Fruit fly (Drosophila melanogaster) whole organism, embryonic: ENCODE data around the gene CG32551.

Experiments used
- Atf3 ChIP-seq: fragments of 200-800 bp; sonication (Bioruptor generic); optimal IDR thresholded peaks from 3 replicates; lab custom pipeline; 2016; ENCODE audit warnings: missing biosample characterization, missing genetic modification characterization
- Bdp1 ChIP-seq: fragments of 200-800 bp; sonication (Bioruptor generic); optimal IDR thresholded peaks from 3 replicates; lab custom pipeline; 2016; ENCODE audit warnings: missing biosample characterization, missing genetic modification characterization
- C15 ChIP-seq: fragments of 200-800 bp; sonication (Bioruptor generic); IDR thresholded peaks from 3 replicates; pipeline ENCODE4 v1.3.6; 2022; ENCODE audit warnings: missing biosample characterization, missing genetic modification characterization
- CG12155 ChIP-seq: fragments of 200-800 bp; sonication (Bioruptor generic); optimal IDR thresholded peaks from 3 replicates; lab custom pipeline; 2016; ENCODE audit warnings: missing biosample characterization, missing genetic modification characterization
- CG15269 ChIP-seq: fragments of 200-800 bp; sonication (Bioruptor generic); optimal IDR thresholded peaks from 2 replicates; lab custom pipeline; 2018; ENCODE audit warnings: missing biosample characterization, mild to moderate bottlenecking, missing genetic modification characterization, moderate library complexity
- CG18619 ChIP-seq: fragments of 200-800 bp; sonication (Bioruptor generic); optimal IDR thresholded peaks from 3 replicates; lab custom pipeline; 2017; ENCODE audit warnings: missing biosample characterization, mild to moderate bottlenecking, missing genetic modification characterization
- CG6272 ChIP-seq: fragments of 200-800 bp; sonication (Bioruptor generic); IDR thresholded peaks from 2 replicates; pipeline ENCODE4 v1.3.6; 2022; ENCODE audit warnings: missing biosample characterization, missing genetic modification characterization
- CG6765 ChIP-seq: fragments of 200-800 bp; sonication (Bioruptor generic); optimal IDR thresholded peaks from 3 replicates; lab custom pipeline; 2017; ENCODE audit warnings: missing biosample characterization, mild to moderate bottlenecking, missing genetic modification characterization
- CG8388 ChIP-seq: fragments of 200-800 bp; sonication (Bioruptor generic); optimal IDR thresholded peaks from 2 replicates; lab custom pipeline; 2019; ENCODE audit warnings: missing biosample characterization, mild to moderate bottlenecking, missing genetic modification characterization, moderate library complexity
- CG9215 ChIP-seq: fragments of 200-800 bp; sonication (Bioruptor generic); IDR thresholded peaks from 2 replicates; pipeline ENCODE4 v1.3.6; 2022; ENCODE audit warnings: missing biosample characterization, missing genetic modification characterization
- Camta ChIP-seq: fragments of 200-800 bp; sonication (Bioruptor generic); optimal IDR thresholded peaks from 2 replicates; lab custom pipeline; 2016; ENCODE audit warnings: missing biosample characterization, missing genetic modification characterization
- Drgx ChIP-seq: fragments of 200-800 bp; sonication (Bioruptor generic); IDR thresholded peaks from 2 replicates; pipeline ENCODE4 v1.3.6; 2022; ENCODE audit warnings: missing biosample characterization, missing genetic modification characterization
- Ets65A ChIP-seq: fragments of 200-800 bp; sonication (Bioruptor generic); peaks from one replicate; lab custom pipeline; 2016; ENCODE audit warnings: missing biosample characterization, missing genetic modification characterization
- Gsc ChIP-seq: fragments of 200-800 bp; sonication (Bioruptor generic); IDR thresholded peaks from 2 replicates; pipeline ENCODE4 v1.3.6; 2022; ENCODE audit warnings: missing biosample characterization, missing genetic modification characterization
- MBD-R2 ChIP-seq: fragments of 200-800 bp; sonication (Bioruptor generic); IDR thresholded peaks from 2 replicates; pipeline ENCODE4 v1.3.6; 2022; ENCODE audit warnings: missing biosample characterization, missing genetic modification characterization
- Scr ChIP-seq: fragments of 200-800 bp; sonication (Bioruptor generic); IDR thresholded peaks from 2 replicates; pipeline ENCODE4 v1.3.6; 2022; ENCODE audit warnings: missing biosample characterization, missing genetic modification characterization; ENCODE audit not compliant: partially characterized antibody
- Six4 ChIP-seq: fragments of 200-800 bp; sonication (Bioruptor generic); optimal IDR thresholded peaks from 2 replicates; lab custom pipeline; 2016; ENCODE audit warnings: missing biosample characterization, missing genetic modification characterization
- Ssrp ChIP-seq: fragments of 200-800 bp; sonication (Bioruptor generic); optimal IDR thresholded peaks from 2 replicates; lab custom pipeline; 2018; ENCODE audit warnings: missing biosample characterization, mild to moderate bottlenecking, missing genetic modification characterization, moderate library complexity
- YL-1 ChIP-seq: fragments of 200-800 bp; sonication (Bioruptor generic); optimal IDR thresholded peaks from 3 replicates; lab custom pipeline; 2017; ENCODE audit warnings: missing biosample characterization, mild to moderate bottlenecking, missing genetic modification characterization
- ash1 ChIP-seq: fragments of 200-800 bp; sonication (Bioruptor generic); optimal IDR thresholded peaks from 2 replicates; lab custom pipeline; 2018; ENCODE audit warnings: missing biosample characterization, mild to moderate bottlenecking, missing genetic modification characterization
- az2 ChIP-seq: fragments of 200-800 bp; sonication (Bioruptor generic); optimal IDR thresholded peaks from 3 replicates; lab custom pipeline; 2016; ENCODE audit warnings: missing biosample characterization, missing genetic modification characterization
- bbx ChIP-seq: fragments of 200-800 bp; sonication (Bioruptor generic); IDR thresholded peaks from 2 replicates; pipeline ENCODE4 v1.3.6; 2022; ENCODE audit warnings: missing biosample characterization, missing genetic modification characterization; ENCODE audit not compliant: partially characterized antibody
- bigmax ChIP-seq: fragments of 200-800 bp; sonication (Bioruptor generic); optimal IDR thresholded peaks from 2 replicates; lab custom pipeline; 2018; ENCODE audit warnings: missing biosample characterization, mild to moderate bottlenecking, missing genetic modification characterization
- danr ChIP-seq: fragments of 200-800 bp; sonication (Bioruptor generic); IDR thresholded peaks from 2 replicates; pipeline ENCODE4 v1.3.6; 2022; ENCODE audit warnings: missing biosample characterization, missing genetic modification characterization
- fd3F ChIP-seq: fragments of 200-800 bp; sonication (Bioruptor generic); optimal IDR thresholded peaks from 2 replicates; lab custom pipeline; 2018; ENCODE audit warnings: missing biosample characterization, mild to moderate bottlenecking, missing genetic modification characterization, moderate library complexity
- gt ChIP-seq: fragments of 200-800 bp; sonication (Bioruptor generic); IDR thresholded peaks from 2 replicates; pipeline ENCODE4 v1.3.6; 2022; ENCODE audit warnings: missing biosample characterization, missing genetic modification characterization
- hkb ChIP-seq, 2 experiments: fragments of 200-800 bp in 1 of 2; fragments of >200 bp in 1 of 2; sonication (Bioruptor generic) in 1 of 2; IDR thresholded peaks in 1 of 2; optimal IDR thresholded peaks in 1 of 2; 2 replicates each; pipeline versions ENCODE4 v1.3.6 to Lab custom; 2017 to 2022; ENCODE audit warnings: missing biosample characterization in 1 of 2, missing genetic modification characterization in 1 of 2
- knrl ChIP-seq: fragments of 200-800 bp; sonication (Bioruptor generic); IDR thresholded peaks from 3 replicates; pipeline ENCODE4 v1.3.6; 2022; ENCODE audit warnings: missing biosample characterization, missing genetic modification characterization; ENCODE audit not compliant: partially characterized antibody
- sna ChIP-seq: fragments of 200-800 bp; sonication (Bioruptor generic); IDR thresholded peaks from 2 replicates; pipeline ENCODE4 v1.3.6; 2022; ENCODE audit warnings: missing biosample characterization, missing genetic modification characterization; ENCODE audit not compliant: partially characterized antibody
- tna ChIP-seq: fragments of 200-800 bp; sonication (Bioruptor generic); IDR thresholded peaks from 2 replicates; pipeline ENCODE4 v1.3.6; 2022; ENCODE audit warnings: missing biosample characterization, missing genetic modification characterization; ENCODE audit not compliant: partially characterized antibody
- trem ChIP-seq: fragments of 200-800 bp; optimal IDR thresholded peaks from 3 replicates; lab custom pipeline; 2019; ENCODE audit warnings: missing biosample characterization, mild to moderate bottlenecking, missing genetic modification characterization, moderate library complexity
- vnd ChIP-seq: fragments of 200-800 bp; sonication (Bioruptor generic); IDR thresholded peaks from 3 replicates; pipeline ENCODE4 v1.3.6; 2022; ENCODE audit warnings: missing biosample characterization, missing genetic modification characterization; ENCODE audit not compliant: partially characterized antibody

The CG32551 gene

DNA sequence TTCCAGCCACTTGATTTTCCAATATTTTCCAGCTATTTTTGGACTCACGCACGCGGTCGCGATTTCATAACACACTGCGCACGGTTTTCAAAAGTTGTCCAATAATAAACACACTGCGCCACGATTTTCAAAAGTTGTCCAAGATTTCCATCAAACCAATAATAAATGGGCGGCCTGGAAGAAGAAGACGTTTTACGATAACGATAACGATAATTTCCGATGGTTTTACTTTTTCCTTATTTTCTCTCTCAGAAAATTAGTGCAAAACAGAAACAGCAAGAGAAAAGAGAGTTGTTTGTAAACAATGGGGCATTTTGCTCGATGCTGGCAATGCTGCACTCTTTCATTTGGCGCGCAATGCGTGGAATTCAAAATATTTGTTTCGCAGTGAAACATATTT is 28.7 kb upstream of the CG32551 start, which contains the start of gene Nt5b (continued):
- 0 out of 3 replicates have a peak, but pooled peaks have one; percentile 46 for TF ChIP-seq vnd (GFP tag; lab: Robert Waterston, UW)
- peak; percentile 19; the same call in 1 of the 2 replicates for TF ChIP-seq sna (GFP tag; lab: Robert Waterston, UW)
- peak; percentile 31; the same call in 1 of the 2 replicates for TF ChIP-seq bbx (GFP tag; lab: Robert Waterston, UW)
- TF ChIP-seq YL-1 (GFP tag; lab: Kevin White, UChicago) = no peak
- TF ChIP-seq tna (GFP tag; lab: Robert Waterston, UW) = peak; percentile 23; the same call in 1 of the 2 replicates
- peak; percentile 36; the same call in 1 of the 2 replicates for TF ChIP-seq Scr
- peak; percentile 86 for TF ChIP-seq CG9215 (GFP tag; lab: Robert Waterston, UW)
- peak; percentile 34; the same call in 1 of the 3 replicates for TF ChIP-seq knrl (GFP tag; lab: Robert Waterston, UW)
- TF ChIP-seq CG8388 (GFP tag; lab: Kevin White, UChicago) = no peak

DNA sequence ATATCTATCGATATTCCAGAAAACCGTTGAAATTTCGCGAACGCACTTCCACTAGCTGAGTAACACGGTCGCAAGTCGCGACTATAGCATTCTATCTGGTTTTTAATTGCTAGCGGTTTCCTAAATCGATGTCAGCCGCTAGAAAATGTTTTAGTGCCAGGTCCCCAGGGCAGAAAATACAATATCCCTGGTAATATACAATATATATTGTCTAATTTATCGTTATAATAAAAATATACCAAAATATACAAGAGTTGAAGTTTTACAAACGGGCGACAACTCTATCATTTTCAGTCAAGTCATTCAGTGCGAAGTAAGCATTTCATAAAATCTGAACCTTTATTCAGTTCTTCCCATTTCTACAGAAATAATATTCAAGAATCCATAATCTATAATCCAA is 23.6 kb upstream of the CG32551 start, which contains the start of gene CG15056:
Gene CG15056 (plus strand): TSS at position 301 of the 400 bp plus-strand sequence.
- TF ChIP-seq MBD-R2 (GFP tag; lab: Robert Waterston, UW) = no peak
- no peak for TF ChIP-seq az2 (GFP tag; lab: Kevin White, UChicago)
- TF ChIP-seq, all 482 proteins: peak for 0

dm6 chrX:18422112-18422511 is 16.6 kb upstream of the CG32551 start, which contains the start of gene CG42323:
Gene CG42323 (plus strand): TSS chrX:18422413.
- TF ChIP-seq CG18619 (GFP tag; lab: Kevin White, UChicago) (no peak), Ets65A (GFP tag; lab: Kevin White, UChicago) (peak; percentile 89), Drgx (0 out of 2 replicates have a peak, but pooled peaks have one; percentile 37)

dm6 chrX:18437190-18437589 is 1.5 kb upstream of the CG32551 start, which contains the start of gene CG6290:
Gene CG6290 (plus strand): TSS chrX:18437490.
- no peak for TF ChIP-seq Bdp1 (GFP tag; lab: Kevin White, UChicago)
- no peak for TF ChIP-seq CG6765 (GFP tag; lab: Kevin White, UChicago)
- TF ChIP-seq hkb (optimal IDR thresholded peaks at IDR 0.05; lab: Kevin White, UChicago) = no peak
- TF ChIP-seq hkb (GFP tag; IDR thresholded peaks at IDR 0.05; lab: Robert Waterston, UW) = no peak
- no peak for TF ChIP-seq gt (GFP tag; lab: Robert Waterston, UW)
- TF ChIP-seq CG6272 (GFP tag; lab: Robert Waterston, UW) = no peak
- no peak for TF ChIP-seq Six4 (GFP tag; lab: Kevin White, UChicago)
- no peak for TF ChIP-seq danr (GFP tag; lab: Robert Waterston, UW)
- TF ChIP-seq Camta (GFP tag; lab: Kevin White, UChicago) = no peak
- TF ChIP-seq ash1 (GFP tag; lab: Kevin White, UChicago) = no peak
- no peak for TF ChIP-seq CG12155 (GFP tag; lab: Kevin White, UChicago)
- no peak for TF ChIP-seq bigmax (GFP tag; lab: Kevin White, UChicago)
- no peak for TF ChIP-seq C15 (GFP tag; lab: Robert Waterston, UW)
- TF ChIP-seq trem (tag; lab: Kevin White, UChicago) = no peak
- TF ChIP-seq Atf3 (GFP tag; lab: Kevin White, UChicago) = no peak
- TF ChIP-seq fd3F (GFP tag; lab: Kevin White, UChicago) = no peak
- no peak for TF ChIP-seq az2 (GFP tag; lab: Kevin White, UChicago)
- TF ChIP-seq CG15269 (tag; lab: Kevin White, UChicago) = no peak
- TF ChIP-seq Ssrp = no peak
- no peak for TF ChIP-seq Gsc
- TF ChIP-seq, all 482 proteins: peak for 0
